Fruit fly (Drosophila melanogaster) whole organism, embryonic: ENCODE data around the gene Orc2.

Experiments used
- Ada2b ChIP-seq: fragments of 200-800 bp; sonication (Bioruptor generic); IDR thresholded peaks from 2 replicates; pipeline ENCODE4 v1.3.6; 2022; ENCODE audit warnings: missing biosample characterization, missing genetic modification characterization
- Blimp-1 ChIP-seq: fragments of 200-800 bp; sonication (Bioruptor generic); optimal IDR thresholded peaks from 3 replicates; lab custom pipeline; 2018; ENCODE audit warnings: missing biosample characterization, missing genetic modification characterization, mild to moderate bottlenecking, moderate library complexity, missing genetic modification reagents
- CG10959 ChIP-seq: fragments of 200-800 bp; sonication (Bioruptor generic); IDR thresholded peaks from 2 replicates; pipeline ENCODE4 v1.3.6; 2022; ENCODE audit warnings: missing biosample characterization, missing genetic modification characterization
- CG10979 ChIP-seq: fragments of 200-800 bp; sonication (Bioruptor generic); optimal IDR thresholded peaks from 2 replicates; lab custom pipeline; 2018; ENCODE audit warnings: missing biosample characterization, mild to moderate bottlenecking, missing genetic modification characterization, moderate library complexity
- CG11504 ChIP-seq: fragments of 200-800 bp; sonication (Bioruptor generic); optimal IDR thresholded peaks from 3 replicates; lab custom pipeline; 2019; ENCODE audit warnings: missing biosample characterization, mild to moderate bottlenecking, missing genetic modification characterization, moderate library complexity
- CG17359 ChIP-seq: fragments of 200-800 bp; sonication (Bioruptor generic); optimal IDR thresholded peaks from 3 replicates; lab custom pipeline; 2018; ENCODE audit warnings: missing biosample characterization, mild to moderate bottlenecking, missing genetic modification characterization, moderate library complexity
- CG17829 ChIP-seq: fragments of 200-800 bp; optimal IDR thresholded peaks from 2 replicates; lab custom pipeline; 2019; ENCODE audit warnings: missing biosample characterization, mild to moderate bottlenecking, missing genetic modification characterization, moderate library complexity
- CG1832 ChIP-seq: fragments of 200-800 bp; sonication (Bioruptor generic); optimal IDR thresholded peaks from 2 replicates; lab custom pipeline; 2017; ENCODE audit warnings: missing biosample characterization, mild to moderate bottlenecking, missing genetic modification characterization, inconsistent platforms
- CG2678 ChIP-seq: fragments of 200-800 bp; sonication (Bioruptor generic); optimal IDR thresholded peaks from 3 replicates; lab custom pipeline; 2019; ENCODE audit warnings: missing biosample characterization, mild to moderate bottlenecking, missing genetic modification characterization, moderate library complexity
- CG2712 ChIP-seq: fragments of 200-800 bp; optimal IDR thresholded peaks from 3 replicates; lab custom pipeline; 2019; ENCODE audit warnings: missing biosample characterization, mild to moderate bottlenecking, missing genetic modification characterization, moderate library complexity
- CG2889 ChIP-seq: fragments of 200-800 bp; sonication (Bioruptor generic); IDR thresholded peaks from 3 replicates; pipeline ENCODE4 v1.3.6; 2022; ENCODE audit warnings: missing biosample characterization, missing genetic modification characterization
- CG30020 ChIP-seq: fragments of 200-800 bp; optimal IDR thresholded peaks from 2 replicates; lab custom pipeline; 2019; ENCODE audit warnings: missing biosample characterization, mild to moderate bottlenecking, missing genetic modification characterization, moderate library complexity
- CG4730 ChIP-seq: fragments of 200-800 bp; sonication (Bioruptor generic); IDR thresholded peaks from 2 replicates; pipeline ENCODE4 v1.3.6; 2022; ENCODE audit warnings: missing biosample characterization, missing genetic modification characterization
- CG4820 ChIP-seq: fragments of 200-800 bp; sonication (Bioruptor generic); optimal IDR thresholded peaks from 3 replicates; lab custom pipeline; 2016; ENCODE audit warnings: missing biosample characterization, missing genetic modification characterization
- CG6689 ChIP-seq: fragments of 200-800 bp; sonication (Bioruptor generic); IDR thresholded peaks from 2 replicates; pipeline ENCODE4 v1.3.6; 2022; ENCODE audit warnings: missing biosample characterization, missing genetic modification characterization
- CG8924 ChIP-seq: fragments of 200-800 bp; optimal IDR thresholded peaks from 3 replicates; lab custom pipeline; 2019; ENCODE audit warnings: missing biosample characterization, mild to moderate bottlenecking, missing genetic modification characterization, moderate library complexity
- D ChIP-seq, 2 experiments: fragments of 200-800 bp in 1 of 2; fragments of >200 bp in 1 of 2; sonication (Bioruptor generic) in 1 of 2; optimal IDR thresholded peaks; 2 replicates in 1 of 2; 3 replicates in 1 of 2; lab custom pipeline; 2017; ENCODE audit warnings: mild to moderate bottlenecking in 1 of 2, missing biosample characterization in 1 of 2, missing genetic modification characterization in 1 of 2, missing genetic modification reagents in 1 of 2
- Dip3 ChIP-seq: fragments of 200-800 bp; sonication (Bioruptor generic); optimal IDR thresholded peaks from 3 replicates; lab custom pipeline; 2016; ENCODE audit warnings: missing biosample characterization, missing genetic modification characterization
- Elba2 ChIP-seq: fragments of 200-800 bp; sonication (Bioruptor generic); optimal IDR thresholded peaks from 3 replicates; lab custom pipeline; 2016; ENCODE audit warnings: missing biosample characterization, missing genetic modification characterization
- Jarid2 ChIP-seq: fragments of 200-800 bp; sonication (Bioruptor generic); optimal IDR thresholded peaks from 3 replicates; lab custom pipeline; 2017; ENCODE audit warnings: mild to moderate bottlenecking, missing biosample characterization, missing genetic modification reagents, missing genetic modification characterization
- Nf-YA ChIP-seq: fragments of 200-800 bp; sonication (Bioruptor generic); IDR thresholded peaks from 2 replicates; pipeline ENCODE4 v1.3.6; 2022; ENCODE audit warnings: missing biosample characterization, missing genetic modification characterization
- Ptx1 ChIP-seq: fragments of 200-800 bp; sonication (Bioruptor generic); IDR thresholded peaks from 2 replicates; pipeline ENCODE4 v1.3.6; 2022; ENCODE audit warnings: missing biosample characterization, missing genetic modification characterization
- Six4 ChIP-seq: fragments of 200-800 bp; sonication (Bioruptor generic); optimal IDR thresholded peaks from 2 replicates; lab custom pipeline; 2016; ENCODE audit warnings: missing biosample characterization, missing genetic modification characterization
- Sox100B ChIP-seq: fragments of 200-800 bp; sonication (Bioruptor generic); optimal IDR thresholded peaks from 3 replicates; lab custom pipeline; 2018; ENCODE audit warnings: missing biosample characterization, mild to moderate bottlenecking, missing genetic modification characterization
- Vsx1 ChIP-seq: fragments of 200-800 bp; sonication (Bioruptor generic); optimal IDR thresholded peaks from 2 replicates; lab custom pipeline; 2017; ENCODE audit warnings: missing biosample characterization, mild to moderate bottlenecking, missing genetic modification characterization, missing genetic modification reagents
- Xrp1 ChIP-seq: fragments of 200-800 bp; sonication (Bioruptor generic); IDR thresholded peaks from 2 replicates; pipeline ENCODE4 v1.3.6; 2022; ENCODE audit warnings: missing biosample characterization, missing genetic modification characterization
- al ChIP-seq: fragments of 200-800 bp; sonication (Bioruptor generic); IDR thresholded peaks from 2 replicates; pipeline ENCODE4 v1.3.6; 2022; ENCODE audit warnings: missing biosample characterization, missing genetic modification characterization
- ap ChIP-seq: fragments of 200-800 bp; sonication (Bioruptor generic); IDR thresholded peaks from 2 replicates; pipeline ENCODE4 v1.3.6; 2022; ENCODE audit warnings: missing biosample characterization, missing genetic modification characterization
- bcd ChIP-seq: fragments of 200-800 bp; sonication (Bioruptor generic); optimal IDR thresholded peaks from 2 replicates; lab custom pipeline; 2017; ENCODE audit warnings: missing biosample characterization, mild to moderate bottlenecking, missing genetic modification characterization
- crol ChIP-seq: fragments of 200-800 bp; sonication (Bioruptor generic); IDR thresholded peaks from 2 replicates; pipeline ENCODE4 v1.3.6; 2022; ENCODE audit warnings: missing biosample characterization, missing genetic modification characterization
- disco-r ChIP-seq: fragments of 200-800 bp; sonication (Bioruptor generic); optimal IDR thresholded peaks from 2 replicates; lab custom pipeline; 2016; ENCODE audit warnings: missing biosample characterization, missing genetic modification characterization
- dmrt11E ChIP-seq: fragments of 200-800 bp; sonication (Bioruptor generic); optimal IDR thresholded peaks from 3 replicates; lab custom pipeline; 2018; ENCODE audit warnings: missing biosample characterization, mild to moderate bottlenecking, missing genetic modification characterization, moderate library complexity
- dmrt99B ChIP-seq: fragments of 200-800 bp; sonication (Bioruptor generic); optimal IDR thresholded peaks from 2 replicates; lab custom pipeline; 2018; ENCODE audit warnings: missing biosample characterization, mild to moderate bottlenecking, missing genetic modification characterization, moderate library complexity
- ewg ChIP-seq: fragments of 200-800 bp; sonication (Bioruptor generic); optimal IDR thresholded peaks from 3 replicates; lab custom pipeline; 2017; ENCODE audit warnings: mild to moderate bottlenecking, missing biosample characterization, missing genetic modification reagents, missing genetic modification characterization
- gcm ChIP-seq: fragments of 200-800 bp; sonication (Bioruptor generic); optimal IDR thresholded peaks from 2 replicates; lab custom pipeline; 2019; ENCODE audit warnings: missing biosample characterization, mild to moderate bottlenecking, missing genetic modification characterization, moderate library complexity
- gem ChIP-seq: fragments of 200-800 bp; sonication (Bioruptor generic); optimal IDR thresholded peaks from 2 replicates; lab custom pipeline; 2019; ENCODE audit warnings: missing biosample characterization, mild to moderate bottlenecking, missing genetic modification characterization, moderate library complexity
- hkb ChIP-seq, 2 experiments: fragments of 200-800 bp in 1 of 2; fragments of >200 bp in 1 of 2; sonication (Bioruptor generic) in 1 of 2; IDR thresholded peaks in 1 of 2; optimal IDR thresholded peaks in 1 of 2; 2 replicates each; pipeline versions ENCODE4 v1.3.6 to Lab custom; 2017 to 2022; ENCODE audit warnings: missing biosample characterization in 1 of 2, missing genetic modification characterization in 1 of 2
- inv ChIP-seq: fragments of 200-800 bp; sonication (Bioruptor generic); IDR thresholded peaks from 2 replicates; pipeline ENCODE4 v1.3.6; 2022; ENCODE audit warnings: missing biosample characterization, missing genetic modification characterization; ENCODE audit not compliant: partially characterized antibody
- kah ChIP-seq: fragments of 200-800 bp; sonication (Bioruptor generic); optimal IDR thresholded peaks from 2 replicates; lab custom pipeline; 2018; ENCODE audit warnings: missing biosample characterization, mild to moderate bottlenecking, missing genetic modification characterization
- lab ChIP-seq: fragments of 200-800 bp; sonication (Bioruptor generic); optimal IDR thresholded peaks from 3 replicates; lab custom pipeline; 2017; ENCODE audit warnings: missing biosample characterization, missing genetic modification characterization, mild to moderate bottlenecking, moderate library complexity, missing genetic modification reagents
- nom ChIP-seq: fragments of 200-800 bp; sonication (Bioruptor generic); optimal IDR thresholded peaks from 2 replicates; lab custom pipeline; 2017; ENCODE audit warnings: missing biosample characterization, missing genetic modification characterization, mild to moderate bottlenecking, moderate library complexity, missing genetic modification reagents
- pb ChIP-seq: fragments of 200-800 bp; sonication (Bioruptor generic); optimal IDR thresholded peaks from 3 replicates; lab custom pipeline; 2016; ENCODE audit warnings: missing biosample characterization, missing genetic modification characterization
- prd ChIP-seq, 3 experiments: fragments of >200 bp in 2 of 3; fragments of 200-800 bp in 1 of 3; sonication (Bioruptor generic) in 1 of 3; optimal IDR thresholded peaks in 2 of 3; IDR thresholded peaks in 1 of 3; 2 replicates in 2 of 3; 3 replicates in 1 of 3; pipeline versions ENCODE4 v1.3.6 to Lab custom; 2017 to 2022; ENCODE audit warnings: missing biosample characterization in 1 of 3, missing genetic modification characterization in 1 of 3
- rib ChIP-seq: fragments of 200-800 bp; sonication (Bioruptor generic); IDR thresholded peaks from 2 replicates; pipeline ENCODE4 v1.3.6; 2022; ENCODE audit warnings: missing biosample characterization, missing genetic modification characterization
- sens ChIP-seq: fragments of 200-800 bp; sonication (Bioruptor generic); peaks from one replicate; lab custom pipeline; 2016; ENCODE audit warnings: missing biosample characterization, missing genetic modification characterization
- slbo ChIP-seq: fragments of 200-800 bp; sonication (Bioruptor generic); IDR thresholded peaks from 2 replicates; pipeline ENCODE4 v1.3.6; 2022; ENCODE audit warnings: missing biosample characterization, missing genetic modification characterization
- tin ChIP-seq: fragments of 200-800 bp; sonication (Bioruptor generic); optimal IDR thresholded peaks from 3 replicates; lab custom pipeline; 2016; ENCODE audit warnings: missing biosample characterization, missing genetic modification characterization
- tup ChIP-seq: fragments of 200-800 bp; sonication (Bioruptor generic); optimal IDR thresholded peaks from 2 replicates; lab custom pipeline; 2016; ENCODE audit warnings: missing biosample characterization, mild to moderate bottlenecking, missing genetic modification characterization, moderate library complexity
- vvl ChIP-seq: fragments of 200-800 bp; sonication (Bioruptor generic); IDR thresholded peaks from 2 replicates; pipeline ENCODE4 v1.3.6; 2022; ENCODE audit warnings: missing biosample characterization, missing genetic modification characterization

Gene Orc2

dm6 chr3R:14007550-14007949, 42.9 kb downstream of the Orc2 start (continued):
- 0 out of 2 replicates have a peak, but pooled peaks have one; percentile 15 for TF ChIP-seq Ada2b (GFP tag; lab: Robert Waterston, UW)
- TF ChIP-seq kah (GFP tag; lab: Kevin White, UChicago): no peak
- no peak for TF ChIP-seq CG2712
- no peak for TF ChIP-seq CG2889 (GFP tag; lab: Robert Waterston, UW)
- peak; percentile 48 for TF ChIP-seq gem (tag; lab: Kevin White, UChicago)
- TF ChIP-seq Elba2 (GFP tag; lab: Kevin White, UChicago): no peak
- no peak for TF ChIP-seq sens (GFP tag; lab: Kevin White, UChicago)
- TF ChIP-seq hkb (optimal IDR thresholded peaks at IDR 0.05; lab: Kevin White, UChicago): no peak
- TF ChIP-seq hkb (GFP tag; IDR thresholded peaks at IDR 0.05; lab: Robert Waterston, UW): peak; percentile 41
- TF ChIP-seq CG4820 (GFP tag; lab: Kevin White, UChicago): no peak
- no peak for TF ChIP-seq prd (optimal IDR thresholded peaks at IDR 0.05; lab: Kevin White, UChicago)
- TF ChIP-seq prd (GFP tag; IDR thresholded peaks at IDR 0.05; lab: Robert Waterston, UW): peak; percentile 48; the same call in 1 of the 3 replicates
- TF ChIP-seq lab (GFP tag; lab: Kevin White, UChicago): peak; percentile 28
- no peak for TF ChIP-seq Vsx1 (GFP tag; lab: Kevin White, UChicago)
- TF ChIP-seq CG10979 (tag; lab: Kevin White, UChicago): peak; percentile 67
- no peak for TF ChIP-seq Dip3 (GFP tag; lab: Kevin White, UChicago)
- no peak for TF ChIP-seq CG4730 (GFP tag; lab: Robert Waterston, UW)
- no peak for TF ChIP-seq inv (GFP tag; lab: Robert Waterston, UW)
- peak; percentile 59 for TF ChIP-seq Xrp1
- peak; percentile 3 for TF ChIP-seq CG8924
- no peak for TF ChIP-seq pb (GFP tag; lab: Kevin White, UChicago)
- peak; percentile 25 for TF ChIP-seq Sox100B
- TF ChIP-seq CG17829 (tag; lab: Kevin White, UChicago): no peak
- peak; percentile 20 for TF ChIP-seq gcm
- TF ChIP-seq CG17359 (tag; lab: Kevin White, UChicago): peak; percentile 37
- peak; percentile 6 for TF ChIP-seq Jarid2 (GFP tag; lab: Kevin White, UChicago)
- no peak for TF ChIP-seq CG30020
- no peak for TF ChIP-seq ewg (GFP tag; lab: Kevin White, UChicago)
- peak; percentile 41; the same call in 1 of the 2 replicates for TF ChIP-seq Nf-YA
- no peak for TF ChIP-seq CG1832 (GFP tag; lab: Kevin White, UChicago)
- no peak for TF ChIP-seq CG10959 (GFP tag; lab: Robert Waterston, UW)
- no peak for TF ChIP-seq ap
- no peak for TF ChIP-seq al (GFP tag; lab: Robert Waterston, UW)
- TF ChIP-seq CG6689 (GFP tag; lab: Robert Waterston, UW): 0 out of 2 replicates have a peak, but pooled peaks have one; percentile 21
- peak; percentile 31 for TF ChIP-seq dmrt11E (tag; lab: Kevin White, UChicago)
- TF ChIP-seq Blimp-1 (GFP tag; lab: Kevin White, UChicago): peak; percentile 44
- TF ChIP-seq rib (GFP tag; lab: Robert Waterston, UW): no peak
- no peak for TF ChIP-seq disco-r (GFP tag; lab: Kevin White, UChicago)
- TF ChIP-seq tup: no peak
- no peak for TF ChIP-seq tin
- TF ChIP-seq slbo (GFP tag; lab: Robert Waterston, UW): no peak
- peak; percentile 16 for TF ChIP-seq CG2678 (tag; lab: Kevin White, UChicago)
- peak; percentile 24 for TF ChIP-seq dmrt99B
- TF ChIP-seq bcd (GFP tag; lab: Kevin White, UChicago): no peak
- TF ChIP-seq vvl (GFP tag; lab: Robert Waterston, UW): peak; percentile 32; the same call in 1 of the 2 replicates
- peak; percentile 21 for TF ChIP-seq Six4 (GFP tag; lab: Kevin White, UChicago)
- peak; percentile 65 for TF ChIP-seq CG11504
- peak; percentile 36; the same call in 1 of the 2 replicates for TF ChIP-seq Ptx1 (GFP tag; lab: Robert Waterston, UW)
- no peak for TF ChIP-seq D (optimal IDR thresholded peaks at IDR 0.05; lab: Kevin White, UChicago)
- peak; percentile 48 for TF ChIP-seq D (GFP tag; optimal IDR thresholded peaks at IDR 0.05; lab: Kevin White, UChicago)
- peak; percentile 87 for TF ChIP-seq nom (GFP tag; lab: Kevin White, UChicago)
- TF ChIP-seq crol (GFP tag; lab: Robert Waterston, UW): 0 out of 2 replicates have a peak, but pooled peaks have one; percentile 7
